Fruit fly (Drosophila melanogaster) whole organism, embryonic: ENCODE results near the gene CG17633.

Source experiments
- BtbVII ChIP-seq: fragments of 200-800 bp; sonication (Bioruptor generic); optimal IDR thresholded peaks from 3 replicates; lab custom pipeline; 2017; ENCODE audit warnings: missing biosample characterization, mild to moderate bottlenecking, missing genetic modification characterization
- CG1024 ChIP-seq: fragments of 200-800 bp; sonication (Bioruptor generic); IDR thresholded peaks from 2 replicates; pipeline ENCODE4 v1.3.6; 2022; ENCODE audit warnings: missing biosample characterization, missing genetic modification characterization
- CG10274 ChIP-seq: fragments of 200-800 bp; sonication (Bioruptor generic); optimal IDR thresholded peaks from 3 replicates; lab custom pipeline; 2017; ENCODE audit warnings: missing biosample characterization, mild to moderate bottlenecking, missing genetic modification characterization
- CG10543 ChIP-seq: fragments of 200-800 bp; sonication (Bioruptor generic); optimal IDR thresholded peaks from 3 replicates; lab custom pipeline; 2017; ENCODE audit warnings: missing biosample characterization, mild to moderate bottlenecking, missing genetic modification characterization, moderate library complexity
- CG12104 ChIP-seq: fragments of 200-800 bp; sonication (Bioruptor generic); optimal IDR thresholded peaks from 3 replicates; lab custom pipeline; 2016; ENCODE audit warnings: missing biosample characterization, missing genetic modification characterization
- CG1529 ChIP-seq: fragments of 200-800 bp; sonication (Bioruptor generic); optimal IDR thresholded peaks from 3 replicates; lab custom pipeline; 2018; ENCODE audit warnings: missing biosample characterization, missing genetic modification characterization
- CG15479 ChIP-seq: fragments of 200-800 bp; sonication (Bioruptor generic); optimal IDR thresholded peaks from 3 replicates; lab custom pipeline; 2019; ENCODE audit warnings: missing biosample characterization, mild to moderate bottlenecking, missing genetic modification characterization, moderate library complexity
- CG16779 ChIP-seq: fragments of 200-800 bp; sonication (Bioruptor generic); IDR thresholded peaks from 2 replicates; pipeline ENCODE4 v1.3.6; 2022; ENCODE audit warnings: missing biosample characterization, missing genetic modification characterization
- CG16863 ChIP-seq: fragments of 200-800 bp; sonication (Bioruptor generic); optimal IDR thresholded peaks from 3 replicates; lab custom pipeline; 2016; ENCODE audit warnings: missing biosample characterization, missing genetic modification characterization
- CG18619 ChIP-seq: fragments of 200-800 bp; sonication (Bioruptor generic); optimal IDR thresholded peaks from 3 replicates; lab custom pipeline; 2017; ENCODE audit warnings: missing biosample characterization, mild to moderate bottlenecking, missing genetic modification characterization
- CG31224 ChIP-seq: fragments of 200-800 bp; sonication (Bioruptor generic); IDR thresholded peaks from 2 replicates; pipeline ENCODE4 v1.3.6; 2022; ENCODE audit warnings: missing biosample characterization, missing genetic modification characterization
- CG34376 ChIP-seq: fragments of 200-800 bp; sonication (Bioruptor generic); optimal IDR thresholded peaks from 2 replicates; lab custom pipeline; 2018; ENCODE audit warnings: missing biosample characterization, mild to moderate bottlenecking, missing genetic modification characterization
- CG6654 ChIP-seq: fragments of 200-800 bp; sonication (Bioruptor generic); optimal IDR thresholded peaks from 2 replicates; lab custom pipeline; 2017; ENCODE audit warnings: missing biosample characterization, mild to moderate bottlenecking, missing genetic modification characterization
- CG6813 ChIP-seq: fragments of 200-800 bp; sonication (Bioruptor generic); optimal IDR thresholded peaks from 2 replicates; lab custom pipeline; 2017; ENCODE audit warnings: missing biosample characterization, missing genetic modification characterization, mild to moderate bottlenecking, moderate library complexity, missing genetic modification reagents
- CG9437 ChIP-seq: fragments of 200-800 bp; sonication (Bioruptor generic); optimal IDR thresholded peaks from 2 replicates; lab custom pipeline; 2018; ENCODE audit warnings: missing biosample characterization, mild to moderate bottlenecking, missing genetic modification characterization
- CG9727 ChIP-seq: fragments of 200-800 bp; sonication (Bioruptor generic); optimal IDR thresholded peaks from 3 replicates; lab custom pipeline; 2017; ENCODE audit warnings: missing biosample characterization, mild to moderate bottlenecking, missing genetic modification characterization
- CrebB ChIP-seq: fragments of 200-800 bp; sonication (Bioruptor generic); optimal IDR thresholded peaks from 3 replicates; lab custom pipeline; 2018; ENCODE audit warnings: missing biosample characterization, mild to moderate bottlenecking, missing genetic modification characterization
- D19B ChIP-seq: fragments of 200-800 bp; sonication (Bioruptor generic); optimal IDR thresholded peaks from 2 replicates; lab custom pipeline; 2017; ENCODE audit warnings: missing biosample characterization, mild to moderate bottlenecking, missing genetic modification characterization
- Gsc ChIP-seq: fragments of 200-800 bp; sonication (Bioruptor generic); IDR thresholded peaks from 2 replicates; pipeline ENCODE4 v1.3.6; 2022; ENCODE audit warnings: missing biosample characterization, missing genetic modification characterization
- HmgD ChIP-seq: fragments of 200-800 bp; sonication (Bioruptor generic); optimal IDR thresholded peaks from 3 replicates; lab custom pipeline; 2016; ENCODE audit warnings: missing biosample characterization, missing genetic modification characterization
- Jarid2 ChIP-seq: fragments of 200-800 bp; sonication (Bioruptor generic); optimal IDR thresholded peaks from 3 replicates; lab custom pipeline; 2017; ENCODE audit warnings: mild to moderate bottlenecking, missing biosample characterization, missing genetic modification reagents, missing genetic modification characterization
- Mes4 ChIP-seq: fragments of 200-800 bp; sonication (Bioruptor generic); optimal IDR thresholded peaks from 2 replicates; lab custom pipeline; 2016; ENCODE audit warnings: missing biosample characterization, missing genetic modification characterization
- Nf-YA ChIP-seq: fragments of 200-800 bp; sonication (Bioruptor generic); IDR thresholded peaks from 2 replicates; pipeline ENCODE4 v1.3.6; 2022; ENCODE audit warnings: missing biosample characterization, missing genetic modification characterization
- Nf-YC ChIP-seq: fragments of 200-800 bp; optimal IDR thresholded peaks from 3 replicates; lab custom pipeline; 2019; ENCODE audit warnings: missing biosample characterization, mild to moderate bottlenecking, missing genetic modification characterization, moderate library complexity
- PHDP ChIP-seq: fragments of 200-800 bp; sonication (Bioruptor generic); optimal IDR thresholded peaks from 3 replicates; lab custom pipeline; 2018; ENCODE audit warnings: missing biosample characterization, mild to moderate bottlenecking, missing genetic modification characterization, moderate library complexity
- Tbp ChIP-seq: fragments of >200 bp; optimal IDR thresholded peaks from 2 replicates; lab custom pipeline; 2018; ENCODE audit warnings: missing biosample characterization, missing genetic modification characterization
- amos ChIP-seq: fragments of 200-800 bp; sonication (Bioruptor generic); IDR thresholded peaks from 2 replicates; pipeline ENCODE4 v1.3.6; 2022; ENCODE audit warnings: missing biosample characterization, missing genetic modification characterization; ENCODE audit not compliant: partially characterized antibody
- ara ChIP-seq: fragments of 200-800 bp; sonication (Bioruptor generic); IDR thresholded peaks from 2 replicates; pipeline ENCODE4 v1.3.6; 2022; ENCODE audit warnings: missing biosample characterization, missing genetic modification characterization
- bowl ChIP-seq: fragments of 200-800 bp; sonication (Bioruptor generic); IDR thresholded peaks from 2 replicates; pipeline ENCODE4 v1.3.6; 2022; ENCODE audit warnings: missing biosample characterization, missing genetic modification characterization
- cas ChIP-seq: fragments of 200-800 bp; sonication (Bioruptor generic); IDR thresholded peaks from 2 replicates; pipeline ENCODE4 v1.3.6; 2022; ENCODE audit warnings: missing biosample characterization, missing genetic modification characterization
- ewg ChIP-seq: fragments of 200-800 bp; sonication (Bioruptor generic); optimal IDR thresholded peaks from 3 replicates; lab custom pipeline; 2017; ENCODE audit warnings: mild to moderate bottlenecking, missing biosample characterization, missing genetic modification reagents, missing genetic modification characterization
- gcm2 ChIP-seq: fragments of 200-800 bp; sonication (Bioruptor generic); optimal IDR thresholded peaks from 2 replicates; lab custom pipeline; 2016; ENCODE audit warnings: missing biosample characterization, missing genetic modification characterization
- h ChIP-seq: fragments of >200 bp; optimal IDR thresholded peaks from 2 replicates; lab custom pipeline; 2017
- hbn ChIP-seq: fragments of 200-800 bp; sonication (Bioruptor generic); IDR thresholded peaks from 2 replicates; pipeline ENCODE4 v1.3.6; 2022; ENCODE audit warnings: missing biosample characterization, missing genetic modification characterization; ENCODE audit not compliant: partially characterized antibody
- ind ChIP-seq: fragments of 200-800 bp; sonication (Bioruptor generic); optimal IDR thresholded peaks from 3 replicates; lab custom pipeline; 2016; ENCODE audit warnings: missing biosample characterization, missing genetic modification characterization
- lbe ChIP-seq: fragments of 200-800 bp; sonication (Bioruptor generic); optimal IDR thresholded peaks from 2 replicates; lab custom pipeline; 2016; ENCODE audit warnings: missing biosample characterization, mild to moderate bottlenecking, missing genetic modification characterization
- nmo ChIP-seq: fragments of 200-800 bp; sonication (Bioruptor generic); optimal IDR thresholded peaks from 2 replicates; lab custom pipeline; 2018; ENCODE audit warnings: missing biosample characterization, mild to moderate bottlenecking, missing genetic modification characterization, moderate library complexity
- pb ChIP-seq: fragments of 200-800 bp; sonication (Bioruptor generic); optimal IDR thresholded peaks from 3 replicates; lab custom pipeline; 2016; ENCODE audit warnings: missing biosample characterization, missing genetic modification characterization
- pros ChIP-seq: fragments of 200-800 bp; sonication (Bioruptor generic); optimal IDR thresholded peaks from 3 replicates; lab custom pipeline; 2019; ENCODE audit warnings: missing biosample characterization, mild to moderate bottlenecking, missing genetic modification characterization, moderate library complexity
- ranshi ChIP-seq: fragments of 200-800 bp; sonication (Bioruptor generic); IDR thresholded peaks from 2 replicates; pipeline ENCODE4 v1.3.6; 2022; ENCODE audit warnings: missing biosample characterization, missing genetic modification characterization
- run ChIP-seq: fragments of 200-800 bp; sonication (Bioruptor generic); optimal IDR thresholded peaks from 3 replicates; lab custom pipeline; 2018; ENCODE audit warnings: missing biosample characterization, mild to moderate bottlenecking, missing genetic modification characterization
- sqz ChIP-seq: fragments of 200-800 bp; sonication (Bioruptor generic); optimal IDR thresholded peaks from 3 replicates; lab custom pipeline; 2018; ENCODE audit warnings: missing biosample characterization, mild to moderate bottlenecking, missing genetic modification characterization
- tap ChIP-seq: fragments of 200-800 bp; optimal IDR thresholded peaks from 3 replicates; lab custom pipeline; 2019; ENCODE audit warnings: missing biosample characterization, mild to moderate bottlenecking, missing genetic modification characterization, moderate library complexity
- tgo ChIP-seq: fragments of 200-800 bp; sonication (Bioruptor generic); IDR thresholded peaks from 3 replicates; pipeline ENCODE4 v1.3.6; 2022; ENCODE audit warnings: missing biosample characterization, missing genetic modification characterization
- toy ChIP-seq: fragments of 200-800 bp; sonication (Bioruptor generic); IDR thresholded peaks from 2 replicates; pipeline ENCODE4 v1.3.6; 2022; ENCODE audit warnings: missing biosample characterization, missing genetic modification characterization
- tx ChIP-seq: fragments of 200-800 bp; sonication (Bioruptor generic); optimal IDR thresholded peaks from 2 replicates; lab custom pipeline; 2016; ENCODE audit warnings: missing biosample characterization, missing genetic modification characterization
- vnd ChIP-seq: fragments of 200-800 bp; sonication (Bioruptor generic); IDR thresholded peaks from 3 replicates; pipeline ENCODE4 v1.3.6; 2022; ENCODE audit warnings: missing biosample characterization, missing genetic modification characterization; ENCODE audit not compliant: partially characterized antibody
- zen ChIP-seq: fragments of 200-800 bp; sonication (Bioruptor generic); optimal IDR thresholded peaks from 3 replicates; lab custom pipeline; 2018; ENCODE audit warnings: missing biosample characterization, mild to moderate bottlenecking, missing genetic modification characterization, moderate library complexity
- zfh1 ChIP-seq: fragments of 200-800 bp; sonication (Bioruptor generic); IDR thresholded peaks from 3 replicates; pipeline ENCODE4 v1.3.6; 2022; ENCODE audit warnings: missing biosample characterization, missing genetic modification characterization

Gene CG17633

dm6 chr2L:9757990-9758814 lies 10.7 kb upstream of the CG17633 start, which contains the start of gene zf30C (continued):
- TF ChIP-seq tx (GFP tag; lab: Kevin White, UChicago) (peak; percentile 90), h (lab: Kevin White, UChicago) (no peak), ind (GFP tag; lab: Kevin White, UChicago) (peak; percentile 93), Jarid2 (GFP tag; lab: Kevin White, UChicago) (no peak), gcm2 (GFP tag; lab: Kevin White, UChicago) (peak; percentile 62), CG9727 (GFP tag; lab: Kevin White, UChicago) (peak; percentile 68), toy (GFP tag; lab: Robert Waterston, UW) (0 out of 2 replicates have a peak, but pooled peaks have one; percentile 39), PHDP (peak; percentile 76), CG34376 (GFP tag; lab: Kevin White, UChicago) (peak; percentile 28), Nf-YC (tag; lab: Kevin White, UChicago) (peak; percentile 69), hbn (0 out of 2 replicates have a peak, but pooled peaks have one; percentile 20), CG1024 (GFP tag; lab: Robert Waterston, UW) (peak; percentile 82), cas (GFP tag; lab: Robert Waterston, UW) (peak; percentile 89), lbe (GFP tag; lab: Kevin White, UChicago) (peak; percentile 73), Nf-YA (peak; percentile 30; the same call in 1 of the 2 replicates), run (tag; lab: Kevin White, UChicago) (peak; percentile 31), sqz (GFP tag; lab: Kevin White, UChicago) (no peak), ara (GFP tag; lab: Robert Waterston, UW) (peak; percentile 83), HmgD (GFP tag; lab: Kevin White, UChicago) (peak; percentile 90), Gsc (GFP tag; lab: Robert Waterston, UW) (peak; percentile 68), CG15479 (GFP tag; lab: Kevin White, UChicago) (no peak), CG9437 (peak; percentile 57), pb (GFP tag; lab: Kevin White, UChicago) (peak; percentile 87), CG16863 (GFP tag; lab: Kevin White, UChicago) (peak; percentile 84), CG31224 (GFP tag; lab: Robert Waterston, UW) (peak; percentile 75), CG18619 (GFP tag; lab: Kevin White, UChicago) (peak; percentile 80), CG10543 (GFP tag; lab: Kevin White, UChicago) (peak; percentile 83), nmo (GFP tag; lab: Kevin White, UChicago) (peak; percentile 65), zen (peak; percentile 78), CrebB (tag; lab: Kevin White, UChicago) (peak; percentile 61), amos (peak; percentile 68), Tbp (GFP tag; lab: Kevin White, UChicago) (no peak), CG1529 (GFP tag; lab: Kevin White, UChicago) (peak; percentile 51), BtbVII (GFP tag; lab: Kevin White, UChicago) (peak; percentile 57), CG12104 (peak; percentile 67), D19B (peak; percentile 61), ranshi (GFP tag; lab: Robert Waterston, UW) (peak; percentile 84), zfh1 (GFP tag; lab: Robert Waterston, UW) (peak; percentile 86), pros (GFP tag; lab: Kevin White, UChicago) (no peak), Mes4 (GFP tag; lab: Kevin White, UChicago) (peak; percentile 82), ewg (GFP tag; lab: Kevin White, UChicago) (peak; percentile 56), vnd (GFP tag; lab: Robert Waterston, UW) (peak; percentile 57), CG10274 (peak; percentile 66), CG6654 (peak; percentile 39), bowl (peak; percentile 39; the same call in 1 of the 2 replicates), tgo (GFP tag; lab: Robert Waterston, UW) (peak; percentile 78), CG16779 (peak; percentile 54), tap (tag; lab: Kevin White, UChicago) (no peak), CG6813 (GFP tag; lab: Kevin White, UChicago) (peak; percentile 77)
